Worm (Caenorhabditis elegans): ENCODE data around the gene srg-13.

Gene srg-13

DNA sequence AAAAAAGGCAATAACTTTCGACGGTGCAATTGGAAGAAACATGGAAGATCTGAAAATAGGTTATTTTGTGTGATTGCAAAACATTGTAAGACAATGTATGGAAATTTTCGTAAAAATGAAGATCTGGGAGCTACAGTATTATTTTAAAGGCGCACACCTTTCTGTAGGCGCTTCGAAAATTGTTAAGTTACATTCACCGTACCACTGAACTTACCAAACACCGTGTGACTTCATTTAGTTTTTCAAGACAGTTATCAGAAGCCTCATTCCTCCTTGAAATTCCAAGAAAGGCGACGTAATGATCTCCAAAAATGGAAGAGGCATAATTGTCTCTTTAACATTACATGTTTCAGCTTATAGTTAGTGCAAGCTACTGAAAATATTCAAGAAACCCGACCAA is 18.1 kb upstream of the srg-13 start:
- peak; percentile 25 for TF ChIP-seq nhr-25 (tag; optimal IDR thresholded peaks at IDR 0.05; ENCODE audit: borderline replicate concordance, insufficient read depth)
- peak; percentile 34; the same call in 1 of the 2 replicates for TF ChIP-seq php-3 (GFP tag; IDR thresholded peaks at IDR 0.05)
- TF ChIP-seq nhr-42 (GFP tag; IDR thresholded peaks at IDR 0.05), result 0 out of 2 replicates have a peak, but pooled peaks have one; percentile 7
- TF ChIP-seq lin-38 (GFP tag; IDR thresholded peaks at IDR 0.05), result peak; percentile 44
- TF ChIP-seq daf-16 (GFP tag; optimal IDR thresholded peaks at IDR 0.05), result peak in 1 of 2 experiments; percentile 44
- no peak for TF ChIP-seq daf-16 (tag; optimal IDR thresholded peaks at IDR 0.05)
- TF ChIP-seq lim-7 (GFP tag; IDR thresholded peaks at IDR 0.05), result 0 out of 2 replicates have a peak, but pooled peaks have one; percentile 17
- TF ChIP-seq ces-1 (GFP tag; optimal IDR thresholded peaks at IDR 0.05), result no peak
- TF ChIP-seq nhr-102 (tag; optimal IDR thresholded peaks at IDR 0.05), result peak; percentile 49
- TF ChIP-seq daf-8 (GFP tag; IDR thresholded peaks at IDR 0.05), result no peak
- peak in 1 of 2 experiments; percentile 54; a peak in 1 of 4 replicates for TF ChIP-seq madf-5 (GFP tag; IDR thresholded peaks at IDR 0.05)
- TF ChIP-seq duxl-1 (tag; optimal IDR thresholded peaks at IDR 0.05; ENCODE audit: poor library complexity), result peak; percentile 71
- peak; percentile 70; the same call in 1 of the 2 replicates for TF ChIP-seq zfp-3 (GFP tag; conservative IDR thresholded peaks at IDR 0.05)
- TF ChIP-seq nhr-11 (tag; optimal IDR thresholded peaks at IDR 0.05), result no peak
- TF ChIP-seq arid-1 (GFP tag; conservative IDR thresholded peaks at IDR 0.05), result peak; percentile 11; the same call in 1 of the 2 replicates

DNA sequence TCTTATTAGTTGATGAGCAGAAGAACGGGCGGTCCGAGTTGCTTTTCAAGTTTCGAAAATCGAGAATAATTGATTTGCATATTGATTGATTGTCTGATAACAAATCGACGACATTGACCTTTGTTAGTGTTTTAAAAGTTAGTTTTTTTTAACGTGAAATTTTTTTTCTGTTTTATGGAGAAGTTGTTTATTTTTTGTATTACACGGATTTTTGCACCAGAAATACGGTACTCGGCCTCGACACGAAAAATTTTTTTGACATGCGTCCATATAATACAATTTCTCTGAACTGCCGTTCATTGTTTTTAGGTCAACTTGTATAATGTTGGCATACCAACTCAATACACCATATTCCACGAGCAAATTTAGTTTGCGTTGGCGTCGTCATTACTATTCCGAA is 16.6 kb upstream of the srg-13 start, which contains the start of gene T23F11.2:
Gene T23F11.2, minus strand, starts transcription at position 101 of the 400 bp plus-strand sequence.
- TF ChIP-seq fkh-10 (GFP tag; optimal IDR thresholded peaks at IDR 0.05) (no peak), zag-1 (tag; optimal IDR thresholded peaks at IDR 0.05) (no peak), nhr-6 (tag; optimal IDR thresholded peaks at IDR 0.05) (no peak), skn-1 (tag; optimal IDR thresholded peaks at IDR 0.05) (no peak)

- no peak for TF ChIP-seq nhr-102 (tag; optimal IDR thresholded peaks at IDR 0.05)
- TF ChIP-seq mxl-3 (GFP tag; optimal IDR thresholded peaks at IDR 0.05), result no peak
- TF ChIP-seq ceh-28 (tag; optimal IDR thresholded peaks at IDR 0.05), result peak; percentile 53
- TF ChIP-seq ctbp-1 (GFP tag; IDR thresholded peaks at IDR 0.05), result peak; percentile 65; the same call in 1 of the 2 replicates
- peak in 1 of 2 experiments; percentile 28 for TF ChIP-seq hif-1 (tag; optimal IDR thresholded peaks at IDR 0.05)
- TF ChIP-seq ceh-20 (GFP tag; IDR thresholded peaks at IDR 0.05), result 0 out of 2 replicates have a peak, but pooled peaks have one; percentile 53
- TF ChIP-seq unc-130 (GFP tag; optimal IDR thresholded peaks at IDR 0.05), result no peak
- peak; percentile 97 for TF ChIP-seq aha-1 (tag)
- peak; percentile 73 for TF ChIP-seq hmg-1.1 (GFP tag; IDR thresholded peaks at IDR 0.05)
- no peak for TF ChIP-seq madf-5 (GFP tag; IDR thresholded peaks at IDR 0.05)
- TF ChIP-seq nhr-11 (tag; optimal IDR thresholded peaks at IDR 0.05), result peak; percentile 9
- TF ChIP-seq daf-12 (tag; optimal IDR thresholded peaks at IDR 0.05), result no peak
- TF ChIP-seq lir-3 (tag; optimal IDR thresholded peaks at IDR 0.05), result no peak
- peak; percentile 53 for TF ChIP-seq F37D6.2 (tag; optimal IDR thresholded peaks at IDR 0.05)
- peak in 1 of 2 experiments; percentile 65 for TF ChIP-seq mdl-1 (tag; optimal IDR thresholded peaks at IDR 0.05)
- no peak for TF ChIP-seq nhr-42 (GFP tag; IDR thresholded peaks at IDR 0.05)
- TF ChIP-seq F44E2.7 (GFP tag; IDR thresholded peaks at IDR 0.05), result no peak
- no peak for TF ChIP-seq mdt-29 (GFP tag; IDR thresholded peaks at IDR 0.05)
- peak; percentile 18 for TF ChIP-seq dpl-1 (GFP tag; optimal IDR thresholded peaks at IDR 0.05)
- TF ChIP-seq mep-1 (tag; optimal IDR thresholded peaks at IDR 0.05), result peak; percentile 63
- TF ChIP-seq daf-8 (GFP tag; IDR thresholded peaks at IDR 0.05), result no peak
- 0 out of 2 replicates have a peak, but pooled peaks have one; percentile 5 for TF ChIP-seq dmd-6 (GFP tag; IDR thresholded peaks at IDR 0.05)
- TF ChIP-seq Y105C5A.15 (GFP tag; IDR thresholded peaks at IDR 0.05), result no peak
- TF ChIP-seq hlh-11 (tag; optimal IDR thresholded peaks at IDR 0.05), result peak; percentile 22
- TF ChIP-seq unc-62 (GFP tag; optimal IDR thresholded peaks at IDR 0.05 in 1 of 2), result no peak
- no peak for TF ChIP-seq unc-62 (tag; optimal IDR thresholded peaks at IDR 0.05)
- TF ChIP-seq lsy-2 (tag; optimal IDR thresholded peaks at IDR 0.05), result peak; percentile 5 to 61
- no peak for TF ChIP-seq Y5F2A.4 (GFP tag; optimal IDR thresholded peaks at IDR 0.05)
- TF ChIP-seq Y75B8A.6 (GFP tag; IDR thresholded peaks at IDR 0.05), result no peak
- peak; percentile 62 for TF ChIP-seq fkh-10 (GFP tag; optimal IDR thresholded peaks at IDR 0.05)
- peak; percentile 81 for TF ChIP-seq hlh-30 (tag; optimal IDR thresholded peaks at IDR 0.05; ENCODE audit: insufficient read depth)
- TF ChIP-seq egl-43 (GFP tag; IDR thresholded peaks at IDR 0.05), result peak; percentile 69; the same call in 1 of the 2 replicates
- no peak for TF ChIP-seq daf-16 (GFP tag; optimal IDR thresholded peaks at IDR 0.05)
- TF ChIP-seq daf-16 (tag; optimal IDR thresholded peaks at IDR 0.05), result no peak
- TF ChIP-seq snpc-1.2 (GFP tag; IDR thresholded peaks at IDR 0.05), result no peak
Measured at ce11 chrIII:4656415-4656814, 15.6 kb upstream of the srg-13 start.

Measured in whole organism, L4 larva.